Worm (Caenorhabditis elegans) whole organism, midembryonic: ENCODE measurements around the gene F16G10.13.

ENCODE experiments used
- T22C8.4 ChIP-seq: fragments of 200-800 bp; sonication (Bioruptor generic); IDR thresholded peaks from 2 replicates; pipeline ENCODE4 v1.3.6; 2022; ENCODE audit warnings: missing genetic modification characterization, missing compliant biosample characterization
- cog-1 ChIP-seq: sonication (generic microtip); optimal IDR thresholded peaks from 2 replicates; lab custom pipeline; 2016; ENCODE audit warnings: missing genetic modification characterization, missing compliant biosample characterization
- klf-2 ChIP-seq: fragments of 200-800 bp; sonication (Bioruptor generic); conservative IDR thresholded peaks from 2 replicates; pipeline ENCODE4 v1.3.6; 2022; ENCODE audit warnings: missing genetic modification reagents, missing genetic modification characterization, missing compliant biosample characterization
- ref-1 ChIP-seq: fragments of 200-800 bp; sonication (Bioruptor generic); conservative IDR thresholded peaks from 2 replicates; pipeline ENCODE4 v1.3.6; 2022; ENCODE audit warnings: missing genetic modification reagents, missing genetic modification characterization, missing compliant biosample characterization
- ztf-29 ChIP-seq: fragments of 200-800 bp; sonication (Bioruptor generic); IDR thresholded peaks from 2 replicates; pipeline ENCODE4 v1.3.6; 2022; ENCODE audit warnings: missing genetic modification reagents, missing genetic modification characterization, missing compliant biosample characterization

DNA sequence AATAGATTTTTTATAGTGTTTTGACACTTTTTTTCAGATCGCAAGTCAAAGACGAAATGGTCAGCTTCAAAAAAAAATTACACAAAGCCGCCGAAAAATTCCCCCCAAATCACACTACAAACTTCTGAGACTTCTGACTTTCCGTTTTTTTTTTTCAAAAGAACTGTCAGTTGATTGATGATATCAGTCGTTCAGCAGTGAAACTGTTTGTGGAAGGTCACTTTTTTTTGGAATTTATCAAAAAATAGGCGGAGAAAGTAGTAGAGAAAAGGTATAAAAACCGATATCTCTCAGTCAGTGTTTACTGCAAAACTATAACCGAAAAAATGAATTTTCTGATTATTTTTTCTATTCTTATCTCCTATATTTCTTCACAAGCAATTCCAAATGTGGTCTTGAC is 42.8 kb downstream of the F16G10.13 start, which contains the start of gene F43C11.3:
- no peak for TF ChIP-seq ref-1
- TF ChIP-seq T22C8.4 (GFP tag; lab: Robert Waterston, UW) = no peak
- TF ChIP-seq klf-2 (GFP tag; lab: Robert Waterston, UW) = no peak
- no peak for TF ChIP-seq cog-1 (tag; lab: Kevin White, UChicago)
- no peak for TF ChIP-seq ztf-29 (GFP tag; lab: Robert Waterston, UW)
